Worm (Caenorhabditis elegans) whole organism, L4 larva: ENCODE data around the gene srd-55.

Experiments
- F26F4.8 ChIP-seq: fragments of 200-800 bp; sonication (Bioruptor generic); conservative IDR thresholded peaks from 2 replicates; pipeline ENCODE4 v1.3.6; 2022; ENCODE audit warnings: missing genetic modification characterization, missing compliant biosample characterization
- F44E2.7 ChIP-seq: fragments of 200-800 bp; sonication (Bioruptor generic); IDR thresholded peaks from 2 replicates; pipeline ENCODE4 v2.1.2; 2022; ENCODE audit warnings: missing genetic modification characterization, missing compliant biosample characterization
- T20F7.1 ChIP-seq: fragments of 200-800 bp; sonication (Bioruptor generic); optimal IDR thresholded peaks from 2 replicates; lab custom pipeline; 2018; ENCODE audit warnings: mild to moderate bottlenecking, missing genetic modification characterization, missing compliant biosample characterization
- T26A8.4 ChIP-seq: fragments of 200-800 bp; sonication (Bioruptor generic); IDR thresholded peaks from 2 replicates; pipeline ENCODE4 v1.3.6; 2022; ENCODE audit warnings: missing genetic modification characterization, missing compliant biosample characterization
- ZK546.5 ChIP-seq, 2 experiments: sonication (generic microtip); optimal IDR thresholded peaks; 2 replicates each; lab custom pipeline; 2017; ENCODE audit warnings: missing biosample characterization in 2 of 2, missing genetic modification characterization in 2 of 2
- aha-1 ChIP-seq: fragments of 150-350 bp; peaks from one replicate; lab custom pipeline; 2014; ENCODE audit warnings: missing biosample characterization, missing genetic modification characterization
- arid-1 ChIP-seq: fragments of 200-800 bp; sonication (Bioruptor generic); conservative IDR thresholded peaks from 2 replicates; pipeline ENCODE4 v1.3.6; 2022; ENCODE audit warnings: missing genetic modification reagents, missing genetic modification characterization, missing compliant biosample characterization
- ceh-62 ChIP-seq: sonication (generic microtip); optimal IDR thresholded peaks from 2 replicates; lab custom pipeline; 2017; ENCODE audit warnings: missing biosample characterization, missing genetic modification characterization
- ces-1 ChIP-seq: fragments of 150-350 bp; sonication (generic microtip); optimal IDR thresholded peaks from 4 replicates; lab custom pipeline; 2014; ENCODE audit warnings: missing biosample characterization, missing genetic modification reagents, missing genetic modification characterization
- cey-2 ChIP-seq: sonication (generic microtip); optimal IDR thresholded peaks from 3 replicates; lab custom pipeline; 2017; ENCODE audit warnings: missing genetic modification characterization, mild to moderate bottlenecking, missing compliant biosample characterization, antibody characterized with exemption, borderline replicate concordance; ENCODE audit not compliant: insufficient read depth
- daf-16 ChIP-seq, 3 experiments: sonication (generic microtip); optimal IDR thresholded peaks; 2 replicates each; lab custom pipeline; 2016 to 2017; ENCODE audit warnings: missing genetic modification characterization in 3 of 3, missing genetic modification reagents in 3 of 3, mild to moderate bottlenecking in 2 of 3, missing compliant biosample characterization in 2 of 3, missing biosample characterization in 1 of 3, moderate library complexity in 1 of 3
- dmd-6 ChIP-seq: fragments of 200-800 bp; sonication (Bioruptor generic); IDR thresholded peaks from 2 replicates; pipeline ENCODE4 v1.3.6; 2022; ENCODE audit warnings: missing genetic modification reagents, missing genetic modification characterization, missing compliant biosample characterization
- dpl-1 ChIP-seq: fragments of 150-350 bp; optimal IDR thresholded peaks from 2 replicates; lab custom pipeline; 2014; ENCODE audit warnings: missing biosample characterization, missing genetic modification reagents, missing genetic modification characterization
- dve-1 ChIP-seq: sonication (generic microtip); optimal IDR thresholded peaks from 2 replicates; lab custom pipeline; 2017; ENCODE audit warnings: antibody characterized with exemption, mild to moderate bottlenecking, missing genetic modification characterization, missing compliant biosample characterization; ENCODE audit not compliant: insufficient read depth
- egl-43 ChIP-seq: fragments of 200-800 bp; sonication (Bioruptor generic); IDR thresholded peaks from 2 replicates; pipeline ENCODE4 v1.3.6; 2022; ENCODE audit warnings: missing genetic modification reagents, missing genetic modification characterization, missing compliant biosample characterization
- hif-1 ChIP-seq, 2 experiments: sonication (generic microtip); optimal IDR thresholded peaks; 2 replicates each; lab custom pipeline; 2016 to 2017; ENCODE audit warnings: missing compliant biosample characterization in 2 of 2, missing genetic modification characterization in 2 of 2, missing genetic modification reagents in 2 of 2, missing genotype in 2 of 2, mild to moderate bottlenecking in 1 of 2
- hlh-11 ChIP-seq: fragments of 200-800 bp; sonication (Bioruptor generic); optimal IDR thresholded peaks from 2 replicates; lab custom pipeline; 2018; ENCODE audit warnings: mild to moderate bottlenecking, missing genetic modification characterization, missing compliant biosample characterization
- hlh-30 ChIP-seq: sonication (generic microtip); optimal IDR thresholded peaks from 2 replicates; lab custom pipeline; 2017; ENCODE audit warnings: antibody characterized with exemption, mild to moderate bottlenecking, missing genetic modification characterization, missing compliant biosample characterization; ENCODE audit not compliant: insufficient read depth
- hmg-1.1 ChIP-seq: fragments of 200-800 bp; sonication (Bioruptor generic); IDR thresholded peaks from 2 replicates; pipeline ENCODE4 v1.3.6; 2022; ENCODE audit warnings: missing genetic modification reagents, missing genetic modification characterization, missing compliant biosample characterization
- lin-1 ChIP-seq: fragments of 200-800 bp; sonication (Bioruptor generic); IDR thresholded peaks from 2 replicates; pipeline ENCODE4 v1.3.6; 2022; ENCODE audit warnings: missing genetic modification reagents, missing genetic modification characterization, missing compliant biosample characterization
- lin-15B ChIP-seq: fragments of 150-350 bp; sonication (generic microtip); optimal IDR thresholded peaks from 3 replicates; lab custom pipeline; 2014; ENCODE audit warnings: missing biosample characterization, missing genetic modification characterization
- lsy-2 ChIP-seq, 2 experiments: fragments of 150-350 bp in 1 of 2; sonication (generic microtip) in 1 of 2; optimal IDR thresholded peaks; 2 replicates each; lab custom pipeline; 2014 to 2017; ENCODE audit warnings: missing biosample characterization in 2 of 2, missing genetic modification characterization in 2 of 2
- madf-5 ChIP-seq, 2 experiments: fragments of 200-800 bp; sonication (Bioruptor generic); IDR thresholded peaks; 2 replicates each; pipeline ENCODE4 v1.3.6; 2022; ENCODE audit warnings: missing compliant biosample characterization in 2 of 2, missing genetic modification characterization in 2 of 2
- mdl-1 ChIP-seq, 2 experiments: fragments of 150-350 bp in 1 of 2; sonication (generic microtip) in 1 of 2; optimal IDR thresholded peaks; 2 replicates each; lab custom pipeline; 2014 to 2017; ENCODE audit warnings: missing biosample characterization in 2 of 2, missing genetic modification characterization in 2 of 2
- mep-1 ChIP-seq: fragments of 150-350 bp; sonication (generic microtip); optimal IDR thresholded peaks from 3 replicates; lab custom pipeline; 2014; ENCODE audit warnings: missing biosample characterization, missing genetic modification characterization
- mes-2 ChIP-seq: sonication (generic microtip); optimal IDR thresholded peaks from 2 replicates; lab custom pipeline; 2016; ENCODE audit warnings: missing genotype, mild to moderate bottlenecking, missing genetic modification characterization, missing compliant biosample characterization; ENCODE audit not compliant: poor library complexity, severe bottlenecking
- mxl-3 ChIP-seq: fragments of 200-800 bp; sonication (Bioruptor generic); optimal IDR thresholded peaks from 2 replicates; lab custom pipeline; 2018; ENCODE audit warnings: mild to moderate bottlenecking, missing genetic modification characterization, missing compliant biosample characterization
- nhr-102 ChIP-seq: sonication (generic microtip); optimal IDR thresholded peaks from 2 replicates; lab custom pipeline; 2016; ENCODE audit warnings: mild to moderate bottlenecking, missing genetic modification characterization, moderate library complexity, missing compliant biosample characterization
- nhr-11 ChIP-seq: fragments of 150-350 bp; optimal IDR thresholded peaks from 2 replicates; lab custom pipeline; 2014; ENCODE audit warnings: missing biosample characterization, missing genetic modification characterization
- nhr-28 ChIP-seq: fragments of 150-350 bp; optimal IDR thresholded peaks from 2 replicates; lab custom pipeline; 2014; ENCODE audit warnings: missing biosample characterization, missing genetic modification characterization
- nhr-41 ChIP-seq: fragments of 200-800 bp; sonication (Bioruptor generic); IDR thresholded peaks from 2 replicates; pipeline ENCODE4 v1.3.6; 2022; ENCODE audit warnings: missing genetic modification reagents, missing genetic modification characterization, missing compliant biosample characterization
- nhr-48 ChIP-seq: sonication (generic microtip); optimal IDR thresholded peaks from 2 replicates; lab custom pipeline; 2016; ENCODE audit warnings: mild to moderate bottlenecking, missing genetic modification characterization, missing compliant biosample characterization
- pha-4 ChIP-seq, 2 experiments: fragments of 150-350 bp in 1 of 2; fragments of 200-800 bp in 1 of 2; sonication (Bioruptor generic) in 1 of 2; IDR thresholded peaks in 1 of 2; optimal IDR thresholded peaks in 1 of 2; 2 replicates each; pipeline versions ENCODE4 v1.3.6 to Lab custom; 2014 to 2022; ENCODE audit warnings: missing genetic modification characterization in 2 of 2, missing genetic modification reagents in 2 of 2, missing biosample characterization in 1 of 2, missing compliant biosample characterization in 1 of 2
- pqm-1 ChIP-seq: sonication (generic microtip); optimal IDR thresholded peaks from 2 replicates; lab custom pipeline; 2017; ENCODE audit warnings: missing biosample characterization, missing genetic modification characterization
- rbr-2 ChIP-seq: sonication (generic microtip); optimal IDR thresholded peaks from 2 replicates; lab custom pipeline; 2016; ENCODE audit warnings: missing genotype, missing genetic modification characterization, missing compliant biosample characterization
- sdz-12 ChIP-seq: fragments of 200-800 bp; sonication (Bioruptor generic); optimal IDR thresholded peaks from 2 replicates; lab custom pipeline; 2018; ENCODE audit warnings: mild to moderate bottlenecking, missing genetic modification characterization, missing compliant biosample characterization
- unc-130 ChIP-seq: sonication (generic microtip); optimal IDR thresholded peaks from 2 replicates; lab custom pipeline; 2016; ENCODE audit warnings: missing genetic modification reagents, missing genetic modification characterization, missing compliant biosample characterization
- unc-62 ChIP-seq, 3 experiments: fragments of 150-350 bp in 1 of 3; sonication (generic microtip); optimal IDR thresholded peaks in 2 of 3; peaks in 1 of 3; 1 replicate in 1 of 3; 2 replicates in 2 of 3; lab custom pipeline; 2014 to 2017; ENCODE audit warnings: missing biosample characterization in 3 of 3, missing genetic modification characterization in 3 of 3, missing genetic modification reagents in 3 of 3, missing genotype in 1 of 3
- zfp-3 ChIP-seq: fragments of 200-800 bp; sonication (Bioruptor generic); conservative IDR thresholded peaks from 2 replicates; pipeline ENCODE4 v1.3.6; 2022; ENCODE audit warnings: missing genetic modification reagents, missing genetic modification characterization, missing compliant biosample characterization
- ztf-11 ChIP-seq: fragments of 150-350 bp; optimal IDR thresholded peaks from 2 replicates; lab custom pipeline; 2014; ENCODE audit warnings: missing biosample characterization, missing genetic modification characterization
- ztf-7 ChIP-seq: fragments of 150-350 bp; optimal IDR thresholded peaks from 2 replicates; lab custom pipeline; 2014; ENCODE audit warnings: missing biosample characterization, missing genetic modification characterization

The srd-55 gene

ce11 chrII:7408192-7408591 lies at the start of gene srd-55:
TSS of gene srd-55 (plus strand) at chrII:7408492.
- TF ChIP-seq rbr-2 (tag; lab: Kevin White, UChicago) (no peak), pha-4 (GFP tag; IDR thresholded peaks at IDR 0.05; lab: Robert Waterston, UW) (no peak), pha-4 (tag; optimal IDR thresholded peaks at IDR 0.05; lab: Kevin White, UChicago) (no peak), nhr-41 (GFP tag; lab: Robert Waterston, UW) (no peak), ces-1 (GFP tag; lab: Kevin White, UChicago) (no peak), ceh-62 (tag; lab: Kevin White, UChicago) (no peak), T26A8.4 (GFP tag; lab: Robert Waterston, UW) (no peak), F26F4.8 (GFP tag; lab: Robert Waterston, UW) (no peak), sdz-12 (GFP tag; lab: Kevin White, UChicago) (no peak), madf-5 (GFP tag; IDR thresholded peaks at IDR 0.05; lab: Robert Waterston, UW) (no peak), ZK546.5 (tag; optimal IDR thresholded peaks at IDR 0.05; lab: Kevin White, UChicago) (no peak), aha-1 (no peak)

DNA sequence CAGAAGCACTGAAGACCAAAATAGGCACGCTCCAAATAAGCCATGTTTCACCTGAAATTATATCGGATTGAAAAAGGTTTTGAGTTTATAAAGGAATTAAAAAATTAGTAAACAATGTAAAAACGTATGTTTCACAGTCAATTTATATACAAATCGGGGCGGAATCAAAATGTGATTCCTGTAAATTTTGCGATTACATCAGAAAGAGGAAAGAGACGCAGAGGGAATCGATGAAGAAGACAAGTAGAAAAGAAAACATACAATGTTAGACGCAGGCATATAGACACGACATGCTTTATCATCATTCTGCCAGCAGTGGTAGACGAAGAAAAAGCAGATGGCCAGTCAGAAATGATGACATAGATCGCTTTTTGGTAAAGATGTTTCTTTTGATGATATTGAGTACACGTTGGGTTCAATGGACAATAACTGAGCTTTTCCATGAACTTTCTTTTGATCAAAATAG lies 44.3 kb upstream of the srd-55 start, which contains the start of gene msra-1:
msra-1 (minus strand) TSS at position 51 of the 466 bp plus-strand sequence.
- TF ChIP-seq mep-1 (peak; percentile 62), hlh-30 (tag; lab: Kevin White, UChicago) (peak; percentile 56), ztf-7 (tag; lab: Kevin White, UChicago) (peak; percentile 1), dpl-1 (peak; percentile 28), nhr-28 (tag; lab: Kevin White, UChicago) (peak; percentile 75), lsy-2 (tag; optimal IDR thresholded peaks at IDR 0.05; lab: Kevin White, UChicago) (peak in 1 of 2 experiments; percentile 65), lin-1 (GFP tag; lab: Robert Waterston, UW) (no peak), rbr-2 (tag; lab: Kevin White, UChicago) (no peak), ZK546.5 (tag; optimal IDR thresholded peaks at IDR 0.05; lab: Kevin White, UChicago) (no peak), dmd-6 (GFP tag; lab: Robert Waterston, UW) (peak; percentile 85), mxl-3 (GFP tag; lab: Kevin White, UChicago) (peak; percentile 81), hif-1 (tag; optimal IDR thresholded peaks at IDR 0.05; lab: Kevin White, UChicago) (peak in 1 of 2 experiments; percentile 49), ztf-11 (tag; lab: Kevin White, UChicago) (no peak), pha-4 (GFP tag; IDR thresholded peaks at IDR 0.05; lab: Robert Waterston, UW) (no peak), pha-4 (tag; optimal IDR thresholded peaks at IDR 0.05; lab: Kevin White, UChicago) (no peak), arid-1 (GFP tag; lab: Robert Waterston, UW) (no peak), nhr-102 (no peak), hlh-11 (tag; lab: Kevin White, UChicago) (peak; percentile 82), daf-16 (GFP tag; optimal IDR thresholded peaks at IDR 0.05; lab: Kevin White, UChicago) (no peak), daf-16 (tag; optimal IDR thresholded peaks at IDR 0.05; lab: Kevin White, UChicago) (peak; percentile 74), pqm-1 (tag; lab: Kevin White, UChicago) (peak; percentile 20), dve-1 (tag; lab: Kevin White, UChicago) (peak; percentile 78), hmg-1.1 (GFP tag; lab: Robert Waterston, UW) (peak; percentile 30; the same call in 1 of the 2 replicates), F44E2.7 (GFP tag; lab: Robert Waterston, UW) (no peak), mdl-1 (tag; optimal IDR thresholded peaks at IDR 0.05; lab: Kevin White, UChicago) (peak in 1 of 2 experiments; percentile 66), lin-15B (tag; lab: Kevin White, UChicago) (no peak), F26F4.8 (GFP tag; lab: Robert Waterston, UW) (no peak), egl-43 (GFP tag; lab: Robert Waterston, UW) (no peak), nhr-48 (tag; lab: Kevin White, UChicago) (peak; percentile 59), nhr-11 (peak; percentile 26), zfp-3 (GFP tag; lab: Robert Waterston, UW) (no peak), unc-130 (no peak), unc-62 (GFP tag; optimal IDR thresholded peaks at IDR 0.05 in 1 of 2; lab: Kevin White, UChicago) (peak in 1 of 2 experiments; percentile 35), unc-62 (tag; optimal IDR thresholded peaks at IDR 0.05; lab: Kevin White, UChicago) (no peak), cey-2 (peak; percentile 8), T20F7.1 (GFP tag; lab: Kevin White, UChicago) (peak; percentile 54), mes-2 (tag; lab: Kevin White, UChicago) (peak; percentile 68)
